Worm (Caenorhabditis elegans): ENCODE data around the gene top-2.

The top-2 gene

DNA sequence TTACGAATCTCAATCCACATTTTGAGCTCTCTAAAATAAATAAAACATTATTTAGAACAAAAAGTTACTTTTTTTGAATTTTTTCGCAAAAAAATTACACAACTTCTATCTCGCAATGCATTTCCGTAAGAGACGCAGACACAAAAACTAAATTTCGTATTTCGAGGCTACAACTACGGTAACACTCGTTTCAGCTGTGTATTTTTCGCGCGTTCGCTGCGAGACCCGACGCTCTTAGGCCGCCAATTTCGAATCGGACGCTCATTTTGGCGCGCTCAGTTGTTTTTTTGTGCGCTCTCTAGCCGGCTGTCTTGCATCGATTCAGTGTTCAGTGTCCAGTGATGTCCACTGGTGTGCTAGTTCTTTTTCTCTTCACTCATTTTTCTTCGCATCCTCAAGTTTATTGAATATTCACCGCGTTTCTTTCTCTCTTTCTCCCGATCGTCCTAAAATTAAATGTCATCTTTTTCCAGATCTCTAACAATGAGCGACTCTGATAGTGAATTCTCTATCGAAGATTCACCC lies at the start of gene top-2, which contains the start of gene npp-3 (continued):
- no peak for TF ChIP-seq ceh-28 (tag; optimal IDR thresholded peaks at IDR 0.05)
- TF ChIP-seq nhr-11 (tag; optimal IDR thresholded peaks at IDR 0.05): peak; percentile 99
- peak; percentile 86 for TF ChIP-seq nhr-102 (tag; optimal IDR thresholded peaks at IDR 0.05)
- TF ChIP-seq unc-130 (GFP tag; optimal IDR thresholded peaks at IDR 0.05): peak; percentile 95
- TF ChIP-seq nhr-237 (tag; optimal IDR thresholded peaks at IDR 0.05): no peak
- peak; percentile 56 for TF ChIP-seq nhr-77 (tag; optimal IDR thresholded peaks at IDR 0.05)
- no peak for TF ChIP-seq dmd-8 (GFP tag; IDR thresholded peaks at IDR 0.05)
- no peak for TF ChIP-seq Y105C5A.15 (GFP tag; IDR thresholded peaks at IDR 0.05)
- peak; percentile 46; the same call in 1 of the 2 replicates for TF ChIP-seq zfp-3 (GFP tag; conservative IDR thresholded peaks at IDR 0.05)
- TF ChIP-seq tra-1 (GFP tag; IDR thresholded peaks at IDR 0.05): peak; percentile 79; the same call in 1 of the 2 replicates
- TF ChIP-seq lsy-2 (tag; optimal IDR thresholded peaks at IDR 0.05): peak; percentile 98 to 99
- TF ChIP-seq pha-4 (GFP tag; IDR thresholded peaks at IDR 0.05): no peak; the same call in 1 of the 2 replicates
- peak; percentile 35 for TF ChIP-seq pha-4 (tag; optimal IDR thresholded peaks at IDR 0.05)
- peak; percentile 99 for TF ChIP-seq dpl-1 (GFP tag; optimal IDR thresholded peaks at IDR 0.05)
- peak; percentile 93 for TF ChIP-seq dve-1 (tag; optimal IDR thresholded peaks at IDR 0.05; ENCODE audit: insufficient read depth)
- peak; percentile 63 for TF ChIP-seq spr-3 (GFP tag; optimal IDR thresholded peaks at IDR 0.05)
- TF ChIP-seq attf-4 (tag; optimal IDR thresholded peaks at IDR 0.05): no peak
- peak; percentile 64 for TF ChIP-seq zip-2 (tag; optimal IDR thresholded peaks at IDR 0.05)
- TF ChIP-seq R02D3.7 (tag; optimal IDR thresholded peaks at IDR 0.05): peak; percentile 47
- peak; percentile 100 for TF ChIP-seq D1046.2 (GFP tag; IDR thresholded peaks at IDR 0.05)
- TF ChIP-seq rbr-2 (tag; optimal IDR thresholded peaks at IDR 0.05): peak; percentile 95
- TF ChIP-seq nhr-41 (GFP tag; IDR thresholded peaks at IDR 0.05): no peak
- peak; percentile 83 for TF ChIP-seq dmd-9 (GFP tag; IDR thresholded peaks at IDR 0.05)
- 0 out of 2 replicates have a peak, but pooled peaks have one; percentile 10 for TF ChIP-seq php-3 (GFP tag; IDR thresholded peaks at IDR 0.05)
- peak; percentile 94 for TF ChIP-seq hmg-1.1 (GFP tag; IDR thresholded peaks at IDR 0.05)
- peak; percentile 87 for TF ChIP-seq Y48G9A.11 (GFP tag; IDR thresholded peaks at IDR 0.05)
- TF ChIP-seq nhr-111 (GFP tag; optimal IDR thresholded peaks at IDR 0.05): no peak
- TF ChIP-seq madf-9 (GFP tag; conservative IDR thresholded peaks at IDR 0.05): peak; percentile 53; the same call in 1 of the 2 replicates
- no peak for TF ChIP-seq T20F7.1 (GFP tag; optimal IDR thresholded peaks at IDR 0.05)
- TF ChIP-seq saeg-2 (GFP tag; IDR thresholded peaks at IDR 0.05): peak; percentile 76
- TF ChIP-seq nhr-28 (tag; optimal IDR thresholded peaks at IDR 0.05): peak; percentile 73
- TF ChIP-seq sdz-12 (GFP tag; optimal IDR thresholded peaks at IDR 0.05): no peak
- TF ChIP-seq nhr-25 (tag; optimal IDR thresholded peaks at IDR 0.05; ENCODE audit: borderline replicate concordance, insufficient read depth): peak; percentile 87
- no peak for TF ChIP-seq ceh-82 (tag; optimal IDR thresholded peaks at IDR 0.05)
- TF ChIP-seq nhr-6 (tag; optimal IDR thresholded peaks at IDR 0.05): peak; percentile 84
- peak in 1 of 2 experiments; percentile 80 for TF ChIP-seq daf-16 (GFP tag; optimal IDR thresholded peaks at IDR 0.05)
- TF ChIP-seq daf-16 (tag; optimal IDR thresholded peaks at IDR 0.05): peak; percentile 77
- TF ChIP-seq ces-1 (GFP tag; optimal IDR thresholded peaks at IDR 0.05): no peak
- TF ChIP-seq zfp-2 (tag; optimal IDR thresholded peaks at IDR 0.05): peak; percentile 81
- TF ChIP-seq mdl-1 (tag; optimal IDR thresholded peaks at IDR 0.05): peak in 1 of 2 experiments; percentile 77
- peak; percentile 72 for TF ChIP-seq snpc-1.2 (GFP tag; IDR thresholded peaks at IDR 0.05)

ce11 chrII:11829920-11830319 lies 45.0 kb upstream of the top-2 start, which contains the start of gene pes-5:
TSS of gene pes-5 (minus strand) at chrII:11830020.
- TF ChIP-seq daf-12 (tag; optimal IDR thresholded peaks at IDR 0.05) (no peak), egl-27 (tag; optimal IDR thresholded peaks at IDR 0.05) (no peak), F10B5.3 (tag; optimal IDR thresholded peaks at IDR 0.05) (no peak), lir-3 (tag; optimal IDR thresholded peaks at IDR 0.05) (no peak), rbr-2 (tag; optimal IDR thresholded peaks at IDR 0.05) (no peak), mes-2 (tag; optimal IDR thresholded peaks at IDR 0.05; ENCODE audit: poor library complexity, severe bottlenecking) (no peak), unc-39 (tag; optimal IDR thresholded peaks at IDR 0.05) (no peak), gei-8 (GFP tag; optimal IDR thresholded peaks at IDR 0.05) (no peak)

Data from whole organism, L4 larva.